Worm (Caenorhabditis elegans) whole organism, young adult: ENCODE results near the gene C25H3.17.

Experiments
- B0035.1 ChIP-seq: sonication (generic microtip); optimal IDR thresholded peaks from 2 replicates; lab custom pipeline; 2016; ENCODE audit warnings: missing genetic modification characterization, mild to moderate bottlenecking, missing compliant biosample characterization, missing genotype, missing genetic modification reagents
- F39B2.1 ChIP-seq: fragments of 200-800 bp; sonication (Bioruptor generic); IDR thresholded peaks from 2 replicates; pipeline ENCODE4 v1.3.6; 2022; ENCODE audit warnings: missing genetic modification reagents, missing genetic modification characterization, missing compliant biosample characterization
- F49E8.2 ChIP-seq: sonication (generic microtip); optimal IDR thresholded peaks from 3 replicates; lab custom pipeline; 2017; ENCODE audit warnings: missing genetic modification characterization, mild to moderate bottlenecking, missing compliant biosample characterization, antibody characterized with exemption, moderate library complexity; ENCODE audit not compliant: insufficient read depth
- K12H6.12 ChIP-seq: fragments of 200-800 bp; sonication (Bioruptor generic); optimal IDR thresholded peaks from 2 replicates; lab custom pipeline; 2018; ENCODE audit warnings: mild to moderate bottlenecking, missing genetic modification characterization, missing compliant biosample characterization
- T26A5.8 ChIP-seq: sonication (generic microtip); optimal IDR thresholded peaks from 2 replicates; lab custom pipeline; 2016; ENCODE audit warnings: missing genetic modification characterization, missing compliant biosample characterization
- Y56A3A.18 ChIP-seq: fragments of 200-800 bp; sonication (Bioruptor generic); IDR thresholded peaks from 2 replicates; pipeline ENCODE4 v1.3.6; 2022; ENCODE audit warnings: missing genetic modification reagents, missing genetic modification characterization, missing compliant biosample characterization
- Y67H2A.10 ChIP-seq: fragments of 200-800 bp; sonication (Bioruptor generic); conservative IDR thresholded peaks from 2 replicates; pipeline ENCODE4 v1.3.6; 2022; ENCODE audit warnings: missing genetic modification reagents, missing genetic modification characterization, missing compliant biosample characterization
- akir-1 ChIP-seq: fragments of 200-800 bp; sonication (Bioruptor generic); optimal IDR thresholded peaks from 2 replicates; lab custom pipeline; 2018; ENCODE audit warnings: mild to moderate bottlenecking, missing genetic modification characterization, moderate library complexity, missing compliant biosample characterization
- attf-3 ChIP-seq: fragments of 200-800 bp; sonication (Bioruptor generic); conservative IDR thresholded peaks from 2 replicates; pipeline ENCODE4 v1.3.6; 2022; ENCODE audit warnings: missing genetic modification reagents, missing genetic modification characterization, missing compliant biosample characterization
- attf-5 ChIP-seq: fragments of 200-800 bp; sonication (Bioruptor generic); optimal IDR thresholded peaks from 2 replicates; lab custom pipeline; 2018; ENCODE audit warnings: mild to moderate bottlenecking, missing genetic modification characterization, missing compliant biosample characterization
- bed-2 ChIP-seq: fragments of 200-800 bp; sonication (Bioruptor generic); IDR thresholded peaks from 2 replicates; pipeline ENCODE4 v1.3.6; 2022; ENCODE audit warnings: missing genetic modification reagents, missing genetic modification characterization, missing compliant biosample characterization
- ccch-3 ChIP-seq: fragments of 200-800 bp; sonication (Bioruptor generic); optimal IDR thresholded peaks from 2 replicates; lab custom pipeline; 2018; ENCODE audit warnings: mild to moderate bottlenecking, missing genetic modification characterization, missing compliant biosample characterization
- ceh-27 ChIP-seq: fragments of 200-800 bp; sonication (Bioruptor generic); optimal IDR thresholded peaks from 2 replicates; lab custom pipeline; 2018; ENCODE audit warnings: mild to moderate bottlenecking, missing genetic modification characterization, moderate library complexity, missing compliant biosample characterization
- ceh-58 ChIP-seq: fragments of 200-800 bp; sonication (Bioruptor generic); IDR thresholded peaks from 2 replicates; pipeline ENCODE4 v1.3.6; 2022; ENCODE audit warnings: missing genetic modification characterization, missing compliant biosample characterization
- ceh-91 ChIP-seq: fragments of 200-800 bp; sonication (Bioruptor generic); IDR thresholded peaks from 2 replicates; pipeline ENCODE4 v1.3.6; 2022; ENCODE audit warnings: missing genetic modification reagents, missing genetic modification characterization, missing compliant biosample characterization
- chd-7 ChIP-seq: sonication (generic microtip); optimal IDR thresholded peaks from 2 replicates; lab custom pipeline; 2016; ENCODE audit warnings: mild to moderate bottlenecking, missing genetic modification characterization, moderate library complexity, missing compliant biosample characterization
- dox-1 ChIP-seq: fragments of 200-800 bp; sonication (Bioruptor generic); IDR thresholded peaks from 2 replicates; pipeline ENCODE4 v1.3.6; 2022; ENCODE audit warnings: missing genetic modification reagents, missing genetic modification characterization, missing compliant biosample characterization
- dpff-1 ChIP-seq: sonication (generic microtip); optimal IDR thresholded peaks from 2 replicates; lab custom pipeline; 2017; ENCODE audit warnings: mild to moderate bottlenecking, missing genetic modification characterization, missing compliant biosample characterization
- dpl-1 ChIP-seq: fragments of 150-350 bp; optimal IDR thresholded peaks from 2 replicates; lab custom pipeline; 2014; ENCODE audit warnings: missing biosample characterization, missing genetic modification reagents, missing genetic modification characterization
- efl-1 ChIP-seq: fragments of 150-350 bp; optimal IDR thresholded peaks from 2 replicates; lab custom pipeline; 2014; ENCODE audit warnings: missing biosample characterization, missing genetic modification reagents, missing genetic modification characterization
- egrh-3 ChIP-seq: fragments of 200-800 bp; sonication (Bioruptor generic); IDR thresholded peaks from 2 replicates; pipeline ENCODE4 v1.3.6; 2022; ENCODE audit warnings: missing genetic modification reagents, missing genetic modification characterization, missing compliant biosample characterization
- ets-4 ChIP-seq: fragments of 200-800 bp; sonication (Bioruptor generic); optimal IDR thresholded peaks from 2 replicates; lab custom pipeline; 2018; ENCODE audit warnings: mild to moderate bottlenecking, missing genetic modification characterization, missing compliant biosample characterization
- gei-17 ChIP-seq: fragments of 200-800 bp; sonication (Bioruptor generic); optimal IDR thresholded peaks from 2 replicates; lab custom pipeline; 2018; ENCODE audit warnings: mild to moderate bottlenecking, missing genetic modification characterization, missing compliant biosample characterization
- hlh-26 ChIP-seq: fragments of 200-800 bp; sonication (Bioruptor generic); conservative IDR thresholded peaks from 2 replicates; pipeline ENCODE4 v1.3.6; 2022; ENCODE audit warnings: missing genetic modification reagents, missing genetic modification characterization, missing compliant biosample characterization
- hmg-1.2 ChIP-seq: fragments of 200-800 bp; sonication (Bioruptor generic); IDR thresholded peaks from 2 replicates; pipeline ENCODE4 v1.3.6; 2022; ENCODE audit warnings: missing genetic modification reagents, missing genetic modification characterization, missing compliant biosample characterization
- hmg-20 ChIP-seq: fragments of 200-800 bp; sonication (Bioruptor generic); IDR thresholded peaks from 2 replicates; pipeline ENCODE4 v1.3.6; 2022; ENCODE audit warnings: missing genetic modification reagents, missing genetic modification characterization, missing compliant biosample characterization
- hrde-1 ChIP-seq: sonication (generic microtip); optimal IDR thresholded peaks from 2 replicates; lab custom pipeline; 2016; ENCODE audit warnings: missing genetic modification characterization, mild to moderate bottlenecking, missing compliant biosample characterization, moderate library complexity, missing genotype, missing genetic modification reagents, borderline replicate concordance
- let-607 ChIP-seq, 2 experiments: fragments of 200-800 bp in 1 of 2; sonication (Bioruptor generic) in 1 of 2; sonication (generic microtip) in 1 of 2; optimal IDR thresholded peaks; 2 replicates each; lab custom pipeline; 2016 to 2018; ENCODE audit warnings: mild to moderate bottlenecking in 2 of 2, missing compliant biosample characterization in 2 of 2, missing genetic modification characterization in 2 of 2, moderate library complexity in 2 of 2, missing genotype in 1 of 2
- lin-26 ChIP-seq: fragments of 200-800 bp; sonication (Bioruptor generic); IDR thresholded peaks from 2 replicates; pipeline ENCODE4 v1.3.6; 2022; ENCODE audit warnings: missing genetic modification reagents, missing genetic modification characterization, missing compliant biosample characterization
- lir-1 ChIP-seq: fragments of 200-800 bp; sonication (Bioruptor generic); conservative IDR thresholded peaks from 2 replicates; pipeline ENCODE4 v1.3.6; 2022; ENCODE audit warnings: missing genetic modification reagents, missing genetic modification characterization, missing compliant biosample characterization
- madf-10 ChIP-seq: sonication (generic microtip); optimal IDR thresholded peaks from 2 replicates; lab custom pipeline; 2016; ENCODE audit warnings: mild to moderate bottlenecking, missing genetic modification characterization, missing compliant biosample characterization
- mxl-1 ChIP-seq: sonication (generic microtip); optimal IDR thresholded peaks from 2 replicates; lab custom pipeline; 2016; ENCODE audit warnings: missing genetic modification characterization, missing compliant biosample characterization
- nfya-1 ChIP-seq: sonication (generic microtip); optimal IDR thresholded peaks from 2 replicates; lab custom pipeline; 2017; ENCODE audit warnings: antibody characterized with exemption, missing compliant biosample characterization, missing genetic modification characterization, borderline replicate concordance; ENCODE audit not compliant: insufficient read depth
- nfya-2 ChIP-seq: fragments of 200-800 bp; sonication (Bioruptor generic); IDR thresholded peaks from 2 replicates; pipeline ENCODE4 v1.3.6; 2022; ENCODE audit warnings: missing genetic modification reagents, missing genetic modification characterization, missing compliant biosample characterization
- nhr-179 ChIP-seq: sonication (generic microtip); optimal IDR thresholded peaks from 2 replicates; lab custom pipeline; 2016; ENCODE audit warnings: mild to moderate bottlenecking, missing genetic modification characterization, missing compliant biosample characterization
- rec-8 ChIP-seq, 2 experiments: sonication (generic microtip); optimal IDR thresholded peaks; 2 replicates each; lab custom pipeline; 2016; ENCODE audit warnings: mild to moderate bottlenecking in 2 of 2, missing genetic modification characterization in 2 of 2, missing genetic modification reagents in 2 of 2, missing genotype in 2 of 2, missing biosample characterization in 1 of 2, missing compliant biosample characterization in 1 of 2, moderate library complexity in 1 of 2
- rpc-1 ChIP-seq, 2 experiments: fragments of 150-350 bp in 1 of 2; sonication (generic microtip) in 1 of 2; optimal IDR thresholded peaks; 2 replicates each; lab custom pipeline; 2014 to 2018; ENCODE audit warnings: missing biosample characterization in 1 of 2, missing genetic modification characterization in 1 of 2, missing genetic modification reagents in 1 of 2, missing genotype in 1 of 2
- snpc-1.1 ChIP-seq: sonication (generic microtip); optimal IDR thresholded peaks from 2 replicates; lab custom pipeline; 2017; ENCODE audit warnings: missing genetic modification characterization, mild to moderate bottlenecking, missing compliant biosample characterization, antibody characterized with exemption, moderate library complexity, missing genotype, missing genetic modification reagents; ENCODE audit not compliant: insufficient read depth
- snpc-3.4 ChIP-seq: sonication (generic microtip); optimal IDR thresholded peaks from 2 replicates; lab custom pipeline; 2017; ENCODE audit warnings: missing genetic modification characterization, mild to moderate bottlenecking, missing compliant biosample characterization, antibody characterized with exemption, moderate library complexity, missing genotype, missing genetic modification reagents
- somi-1 ChIP-seq: fragments of 200-800 bp; sonication (Bioruptor generic); optimal IDR thresholded peaks from 2 replicates; lab custom pipeline; 2018; ENCODE audit warnings: mild to moderate bottlenecking, missing genetic modification characterization, missing compliant biosample characterization
- unc-62 ChIP-seq: fragments of 150-350 bp; optimal IDR thresholded peaks from 2 replicates; lab custom pipeline; 2014; ENCODE audit warnings: missing biosample characterization, missing genetic modification reagents, missing genetic modification characterization
- zim-3 ChIP-seq: sonication (generic microtip); optimal IDR thresholded peaks from 2 replicates; lab custom pipeline; 2017; ENCODE audit warnings: mild to moderate bottlenecking, missing genetic modification characterization, moderate library complexity, missing compliant biosample characterization
- ztf-18 ChIP-seq: sonication (generic microtip); optimal IDR thresholded peaks from 2 replicates; lab custom pipeline; 2016; ENCODE audit warnings: missing genotype, mild to moderate bottlenecking, missing genetic modification characterization, missing compliant biosample characterization
- ztf-26 ChIP-seq: sonication (generic microtip); optimal IDR thresholded peaks from 2 replicates; lab custom pipeline; 2017; ENCODE audit warnings: missing genetic modification characterization, missing compliant biosample characterization

C25H3.17 gene

ce11 chrII:5660736-5661734, 8.4 kb downstream of the C25H3.17 start, which contains the start of the genes ift-43 and mdt-26 (continued):
- peak; percentile 73 for TF ChIP-seq chd-7 (tag; lab: Kevin White, UChicago)
- peak; percentile 56 for TF ChIP-seq gei-17 (GFP tag; lab: Kevin White, UChicago)
- TF ChIP-seq lin-26 (GFP tag; lab: Robert Waterston, UW) = peak; percentile 61
- no peak for TF ChIP-seq T26A5.8
- TF ChIP-seq attf-3 (GFP tag; lab: Robert Waterston, UW) = no peak
- TF ChIP-seq dpl-1 (GFP tag; lab: Kevin White, UChicago) = peak; percentile 40
- no peak for TF ChIP-seq hrde-1 (tag; lab: Kevin White, UChicago)
- peak; percentile 72 for TF ChIP-seq zim-3 (tag; lab: Kevin White, UChicago)
- TF ChIP-seq attf-5 (GFP tag; lab: Kevin White, UChicago) = peak; percentile 77
- peak; percentile 100 for TF ChIP-seq nfya-2
- TF ChIP-seq B0035.1 (tag; lab: Kevin White, UChicago) = no peak
- peak; percentile 11 to 40 for TF ChIP-seq rec-8 (tag; optimal IDR thresholded peaks at IDR 0.05; lab: Kevin White, UChicago)
- peak; percentile 32 for TF ChIP-seq ccch-3 (GFP tag; lab: Kevin White, UChicago)
- no peak for TF ChIP-seq akir-1 (GFP tag; lab: Kevin White, UChicago)
- peak; percentile 87 for TF ChIP-seq dox-1 (GFP tag; lab: Robert Waterston, UW)
- no peak for TF ChIP-seq mxl-1 (tag; lab: Kevin White, UChicago)
- TF ChIP-seq ceh-27 (GFP tag; lab: Kevin White, UChicago) = peak; percentile 84
- TF ChIP-seq snpc-1.1 (tag; lab: Kevin White, UChicago) = no peak
- TF ChIP-seq lir-1 (GFP tag; lab: Robert Waterston, UW) = peak; percentile 48; the same call in 1 of the 2 replicates
- TF ChIP-seq hlh-26 (GFP tag; lab: Robert Waterston, UW) = no peak
- peak; percentile 87 for TF ChIP-seq ztf-26 (tag; lab: Kevin White, UChicago)
- TF ChIP-seq bed-2 (GFP tag; lab: Robert Waterston, UW) = peak; percentile 55; the same call in 1 of the 2 replicates
- TF ChIP-seq Y56A3A.18 (GFP tag; lab: Robert Waterston, UW) = no peak
- no peak for TF ChIP-seq ceh-58 (GFP tag; lab: Robert Waterston, UW)
- no peak for TF ChIP-seq nfya-1 (tag; lab: Kevin White, UChicago)
- no peak for TF ChIP-seq unc-62 (GFP tag; lab: Kevin White, UChicago)
- peak; percentile 56 for TF ChIP-seq hmg-1.2 (GFP tag; lab: Robert Waterston, UW)
- TF ChIP-seq egrh-3 (GFP tag; lab: Robert Waterston, UW) = peak; percentile 95
- TF ChIP-seq nhr-179 (tag; lab: Kevin White, UChicago) = no peak
- TF ChIP-seq F49E8.2 (tag; lab: Kevin White, UChicago) = no peak
- no peak for TF ChIP-seq K12H6.12 (tag; lab: Kevin White, UChicago)
- TF ChIP-seq ztf-18 (tag; lab: Kevin White, UChicago) = peak; percentile 25
- TF ChIP-seq Y67H2A.10 (GFP tag; lab: Robert Waterston, UW) = peak; percentile 71; the same call in 1 of the 2 replicates
- no peak for TF ChIP-seq snpc-3.4
- TF ChIP-seq let-607 (tag; optimal IDR thresholded peaks at IDR 0.05; lab: Kevin White, UChicago) = no peak
- TF ChIP-seq ceh-91 (GFP tag; lab: Robert Waterston, UW) = 0 out of 2 replicates have a peak, but pooled peaks have one; percentile 13
- peak; percentile 44 for TF ChIP-seq efl-1 (GFP tag; lab: Kevin White, UChicago)
- TF ChIP-seq rpc-1 (optimal IDR thresholded peaks at IDR 0.05; lab: Kevin White, UChicago) = peak; percentile 6
- TF ChIP-seq rpc-1 (tag; optimal IDR thresholded peaks at IDR 0.05; lab: Kevin White, UChicago) = no peak
- TF ChIP-seq dpff-1 (tag; lab: Kevin White, UChicago) = no peak
- TF ChIP-seq madf-10 = peak; percentile 79
- no peak for TF ChIP-seq F39B2.1
- no peak for TF ChIP-seq somi-1 (GFP tag; lab: Kevin White, UChicago)
- TF ChIP-seq ets-4 = peak; percentile 49
- TF ChIP-seq hmg-20 = peak; percentile 10; the same call in 1 of the 2 replicates
